Worm (Caenorhabditis elegans) whole organism, early embryonic: ENCODE measurements around the gene F09E10.1.

ENCODE experiments used
- B0310.2 ChIP-seq: sonication (generic microtip); optimal IDR thresholded peaks from 2 replicates; lab custom pipeline; 2016; ENCODE audit warnings: mild to moderate bottlenecking, missing genetic modification characterization, missing compliant biosample characterization
- F13C5.2 ChIP-seq: sonication (generic microtip); optimal IDR thresholded peaks from 2 replicates; lab custom pipeline; 2017; ENCODE audit warnings: mild to moderate bottlenecking, missing genetic modification characterization, inconsistent platforms, missing compliant biosample characterization
- aly-1 ChIP-seq: sonication (generic microtip); optimal IDR thresholded peaks from 2 replicates; lab custom pipeline; 2016; ENCODE audit warnings: missing genetic modification characterization, missing compliant biosample characterization
- ama-1 ChIP-seq: fragments of 150-350 bp; optimal IDR thresholded peaks from 2 replicates; lab custom pipeline; 2014
- ceh-13 ChIP-seq: fragments of 200-800 bp; sonication (Bioruptor generic); optimal IDR thresholded peaks from 2 replicates; lab custom pipeline; 2018; ENCODE audit warnings: mild to moderate bottlenecking, missing genetic modification characterization, missing compliant biosample characterization
- ceh-36 ChIP-seq: sonication (generic microtip); optimal IDR thresholded peaks from 2 replicates; lab custom pipeline; 2016; ENCODE audit warnings: missing genetic modification characterization, inconsistent platforms, missing compliant biosample characterization
- ets-7 ChIP-seq: sonication (generic microtip); optimal IDR thresholded peaks from 2 replicates; lab custom pipeline; 2016; ENCODE audit warnings: missing genotype, missing genetic modification characterization, missing compliant biosample characterization
- flt-1 ChIP-seq: fragments of 200-800 bp; sonication (Bioruptor generic); IDR thresholded peaks from 2 replicates; pipeline ENCODE4 v1.3.6; 2022; ENCODE audit warnings: missing genetic modification characterization, missing compliant biosample characterization
- hmbx-1 ChIP-seq: sonication (generic microtip); optimal IDR thresholded peaks from 2 replicates; lab custom pipeline; 2016; ENCODE audit warnings: mild to moderate bottlenecking, missing genetic modification characterization, missing compliant biosample characterization
- hmg-4 ChIP-seq: fragments of 200-800 bp; sonication (Bioruptor generic); optimal IDR thresholded peaks from 2 replicates; lab custom pipeline; 2018; ENCODE audit warnings: mild to moderate bottlenecking, missing genetic modification characterization, missing compliant biosample characterization
- hnd-1 ChIP-seq: sonication (generic microtip); optimal IDR thresholded peaks from 2 replicates; lab custom pipeline; 2016; ENCODE audit warnings: missing genetic modification characterization, missing compliant biosample characterization
- pes-1 ChIP-seq: fragments of 200-800 bp; sonication (Bioruptor generic); IDR thresholded peaks from 2 replicates; pipeline ENCODE4 v1.3.6; 2022; ENCODE audit warnings: missing genetic modification reagents, missing genetic modification characterization, missing compliant biosample characterization
- scrt-1 ChIP-seq: fragments of 200-800 bp; sonication (Bioruptor generic); IDR thresholded peaks from 2 replicates; pipeline ENCODE4 v1.3.6; 2022; ENCODE audit warnings: missing genetic modification characterization, missing compliant biosample characterization
- sea-1 ChIP-seq: fragments of 200-800 bp; sonication (Bioruptor generic); conservative IDR thresholded peaks from 2 replicates; pipeline ENCODE4 v1.3.6; 2022; ENCODE audit warnings: missing genetic modification characterization, missing compliant biosample characterization
- tbx-11 ChIP-seq: fragments of 200-800 bp; sonication (Bioruptor generic); IDR thresholded peaks from 2 replicates; pipeline ENCODE4 v1.3.6; 2022; ENCODE audit warnings: missing genetic modification characterization, missing compliant biosample characterization
- tbx-37 ChIP-seq: fragments of 200-800 bp; sonication (Bioruptor generic); conservative IDR thresholded peaks from 2 replicates; pipeline ENCODE4 v1.3.6; 2022; ENCODE audit warnings: missing genetic modification reagents, missing genetic modification characterization, missing compliant biosample characterization
- tra-4 ChIP-seq: sonication (generic microtip); optimal IDR thresholded peaks from 2 replicates; lab custom pipeline; 2017; ENCODE audit warnings: missing genetic modification characterization, missing compliant biosample characterization

F09E10.1 gene

DNA sequence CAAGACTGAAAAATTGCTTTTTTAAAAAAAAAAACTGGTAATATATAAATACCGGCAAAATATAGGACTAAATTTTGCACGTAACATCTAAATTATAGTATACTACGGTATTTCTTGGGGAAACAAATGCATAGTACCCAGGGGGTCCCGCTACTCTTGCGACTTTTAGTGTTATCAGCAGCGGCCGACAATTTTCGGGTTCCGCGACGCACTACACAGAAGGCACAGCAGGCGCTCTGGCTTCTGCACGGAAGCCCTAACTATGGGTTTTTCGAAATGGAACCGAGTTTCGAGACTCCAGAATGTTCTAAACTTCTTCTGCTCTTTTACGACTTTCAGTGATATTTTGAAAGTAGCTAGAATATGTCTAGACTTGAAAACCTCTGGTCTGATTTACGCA, 14.0 kb downstream of the F09E10.1 start:
- TF ChIP-seq ceh-13 (GFP tag; lab: Kevin White, UChicago) (no peak), scrt-1 (GFP tag; lab: Robert Waterston, UW) (no peak), hnd-1 (tag; lab: Kevin White, UChicago) (no peak), sea-1 (GFP tag; lab: Robert Waterston, UW) (no peak), pes-1 (no peak), hmbx-1 (tag; lab: Kevin White, UChicago) (no peak), B0310.2 (tag; lab: Kevin White, UChicago) (no peak), F13C5.2 (tag; lab: Kevin White, UChicago) (no peak), tra-4 (tag; lab: Kevin White, UChicago) (no peak), flt-1 (GFP tag; lab: Robert Waterston, UW) (no peak), ets-7 (tag; lab: Kevin White, UChicago) (no peak), tbx-11 (GFP tag; lab: Robert Waterston, UW) (no peak), tbx-37 (GFP tag; lab: Robert Waterston, UW) (no peak), hmg-4 (GFP tag; lab: Kevin White, UChicago) (no peak), ama-1 (lab: Kevin White, UChicago) (no peak), aly-1 (no peak)

DNA sequence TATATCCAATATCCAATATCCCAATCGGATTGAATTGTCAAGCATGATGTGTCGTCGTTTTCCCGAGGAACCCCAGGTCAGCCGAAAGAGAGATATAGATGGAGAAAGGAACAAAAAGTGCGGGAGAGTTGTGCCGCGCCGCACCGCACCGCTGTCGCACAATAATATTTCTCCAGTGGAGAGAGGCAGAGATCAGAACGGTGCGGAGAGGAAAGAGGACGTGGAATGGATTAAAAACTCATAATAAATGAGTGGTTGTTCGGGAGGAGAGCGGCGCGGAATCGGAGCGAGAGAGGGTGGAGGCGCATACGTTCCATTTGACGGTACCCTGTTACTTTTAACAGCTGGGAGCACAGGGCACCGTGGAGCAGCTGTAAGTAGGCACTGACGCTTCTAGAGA, 14.9 kb downstream of the F09E10.1 start:
- TF ChIP-seq B0310.2 (tag; lab: Kevin White, UChicago) (no peak), sea-1 (GFP tag; lab: Robert Waterston, UW) (no peak), pes-1 (no peak), F13C5.2 (tag; lab: Kevin White, UChicago) (no peak), ets-7 (tag; lab: Kevin White, UChicago) (no peak)

- TF ChIP-seq tbx-11 (GFP tag; lab: Robert Waterston, UW), result no peak
These were observed 18.8 kb downstream of the F09E10.1 start, which contains the start of gene toca-1 for ce11 chrX:1521387-1521786. Gene toca-1, minus strand, starts transcription at chrX:1521487.

DNA sequence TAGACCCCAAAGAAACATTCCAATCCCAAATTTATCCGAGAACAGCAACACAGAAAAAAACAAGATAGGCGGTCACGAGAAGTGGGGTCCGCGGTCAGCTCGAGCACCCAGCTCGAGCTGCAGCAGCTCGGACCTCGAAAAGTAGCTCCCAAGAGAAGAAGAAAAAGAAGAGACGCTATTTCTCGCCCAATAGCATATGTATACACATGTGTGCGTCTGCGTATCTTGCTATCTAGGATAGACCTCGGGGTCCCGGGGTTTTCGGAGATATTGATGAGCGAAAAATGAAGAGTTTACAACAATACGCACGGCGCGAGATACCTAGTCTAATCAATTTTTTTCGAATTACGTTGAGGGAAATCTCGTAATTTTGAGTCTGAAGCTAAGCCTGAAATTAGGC, 19.5 kb downstream of the F09E10.1 start:
- no peak for TF ChIP-seq scrt-1 (GFP tag; lab: Robert Waterston, UW)
- no peak for TF ChIP-seq aly-1
- no peak for TF ChIP-seq ceh-36 (tag; lab: Kevin White, UChicago)
- no peak for TF ChIP-seq ceh-13 (GFP tag; lab: Kevin White, UChicago)
- TF ChIP-seq flt-1 (GFP tag; lab: Robert Waterston, UW), result no peak
- no peak for TF ChIP-seq hnd-1 (tag; lab: Kevin White, UChicago)
- TF ChIP-seq tbx-11 (GFP tag; lab: Robert Waterston, UW), result no peak
- no peak for TF ChIP-seq tbx-37 (GFP tag; lab: Robert Waterston, UW)
- no peak for TF ChIP-seq B0310.2 (tag; lab: Kevin White, UChicago)
- no peak for TF ChIP-seq sea-1 (GFP tag; lab: Robert Waterston, UW)
- TF ChIP-seq F13C5.2 (tag; lab: Kevin White, UChicago), result no peak

ce11 chrX:1523272-1523671, 20.7 kb downstream of the F09E10.1 start:
- TF ChIP-seq hnd-1 (tag; lab: Kevin White, UChicago), result no peak
- no peak for TF ChIP-seq ceh-13 (GFP tag; lab: Kevin White, UChicago)
- no peak for TF ChIP-seq flt-1 (GFP tag; lab: Robert Waterston, UW)
- TF ChIP-seq hmg-4 (GFP tag; lab: Kevin White, UChicago), result no peak
- no peak for TF ChIP-seq aly-1

ce11 chrX:1524559-1524958, 22.0 kb downstream of the F09E10.1 start:
- TF ChIP-seq hmbx-1 (tag; lab: Kevin White, UChicago) (no peak), hmg-4 (GFP tag; lab: Kevin White, UChicago) (peak; percentile 30), tbx-11 (GFP tag; lab: Robert Waterston, UW) (no peak), B0310.2 (tag; lab: Kevin White, UChicago) (no peak), ama-1 (lab: Kevin White, UChicago) (no peak)

ce11 chrX:1525511-1526172, 23.1 kb downstream of the F09E10.1 start:
- TF ChIP-seq sea-1 (GFP tag; lab: Robert Waterston, UW) (no peak), ceh-13 (GFP tag; lab: Kevin White, UChicago) (no peak), flt-1 (GFP tag; lab: Robert Waterston, UW) (no peak), B0310.2 (tag; lab: Kevin White, UChicago) (no peak), tra-4 (tag; lab: Kevin White, UChicago) (no peak), ama-1 (lab: Kevin White, UChicago) (no peak), ceh-36 (tag; lab: Kevin White, UChicago) (no peak), aly-1 (no peak), ets-7 (tag; lab: Kevin White, UChicago) (no peak), hmg-4 (GFP tag; lab: Kevin White, UChicago) (no peak), hmbx-1 (tag; lab: Kevin White, UChicago) (no peak), tbx-11 (GFP tag; lab: Robert Waterston, UW) (no peak), pes-1 (no peak), F13C5.2 (tag; lab: Kevin White, UChicago) (no peak), tbx-37 (GFP tag; lab: Robert Waterston, UW) (no peak), scrt-1 (GFP tag; lab: Robert Waterston, UW) (no peak), hnd-1 (tag; lab: Kevin White, UChicago) (no peak)

DNA sequence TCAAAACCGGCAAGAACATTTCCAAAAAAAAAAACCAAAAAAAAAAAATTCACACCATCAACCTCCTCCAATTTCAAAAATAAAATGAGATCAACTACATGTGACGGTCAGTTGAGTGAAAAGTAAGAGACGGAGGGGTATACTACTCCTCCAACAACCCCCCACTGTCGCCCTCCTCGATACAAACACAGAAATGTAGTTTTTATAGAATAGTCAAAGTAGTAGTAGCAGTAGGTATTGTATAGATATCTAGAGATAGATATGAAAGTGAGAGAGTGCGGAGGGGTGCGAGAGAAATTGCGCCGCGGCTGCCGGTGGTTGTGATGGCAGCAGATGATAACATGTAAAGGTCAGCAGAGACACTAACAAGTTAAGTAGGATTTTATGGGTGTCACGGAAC, 24.7 kb downstream of the F09E10.1 start:
- TF ChIP-seq ceh-13 (GFP tag; lab: Kevin White, UChicago) (no peak), hmg-4 (GFP tag; lab: Kevin White, UChicago) (no peak), tra-4 (tag; lab: Kevin White, UChicago) (no peak), B0310.2 (tag; lab: Kevin White, UChicago) (no peak), aly-1 (no peak), tbx-11 (GFP tag; lab: Robert Waterston, UW) (no peak), scrt-1 (GFP tag; lab: Robert Waterston, UW) (no peak), ceh-36 (tag; lab: Kevin White, UChicago) (no peak), hnd-1 (tag; lab: Kevin White, UChicago) (no peak), F13C5.2 (tag; lab: Kevin White, UChicago) (no peak), ets-7 (tag; lab: Kevin White, UChicago) (no peak), sea-1 (GFP tag; lab: Robert Waterston, UW) (no peak), hmbx-1 (tag; lab: Kevin White, UChicago) (no peak), ama-1 (lab: Kevin White, UChicago) (no peak)
